Fruit fly (Drosophila melanogaster) whole organism, embryonic: ENCODE data around the gene Dbp73D.

Source experiments
- CG10274 ChIP-seq: fragments of 200-800 bp; sonication (Bioruptor generic); optimal IDR thresholded peaks from 3 replicates; lab custom pipeline; 2017; ENCODE audit warnings: missing biosample characterization, mild to moderate bottlenecking, missing genetic modification characterization
- CG10321 ChIP-seq: fragments of 200-800 bp; sonication (Bioruptor generic); IDR thresholded peaks from 2 replicates; pipeline ENCODE4 v1.3.6; 2022; ENCODE audit warnings: missing biosample characterization, missing genetic modification characterization
- CG10462 ChIP-seq: fragments of 200-800 bp; sonication (Bioruptor generic); optimal IDR thresholded peaks from 2 replicates; lab custom pipeline; 2016; ENCODE audit warnings: missing biosample characterization, missing genetic modification characterization
- CG11504 ChIP-seq: fragments of 200-800 bp; sonication (Bioruptor generic); optimal IDR thresholded peaks from 3 replicates; lab custom pipeline; 2019; ENCODE audit warnings: missing biosample characterization, mild to moderate bottlenecking, missing genetic modification characterization, moderate library complexity
- CG14014 ChIP-seq: fragments of 200-800 bp; sonication (Bioruptor generic); IDR thresholded peaks from 2 replicates; pipeline ENCODE4 v1.3.6; 2022; ENCODE audit warnings: missing biosample characterization, missing genetic modification characterization
- CG14710 ChIP-seq: fragments of 200-800 bp; sonication (Bioruptor generic); optimal IDR thresholded peaks from 3 replicates; lab custom pipeline; 2019; ENCODE audit warnings: missing biosample characterization, mild to moderate bottlenecking, missing genetic modification characterization, moderate library complexity
- CG15514 ChIP-seq: fragments of 200-800 bp; sonication (Bioruptor generic); optimal IDR thresholded peaks from 3 replicates; lab custom pipeline; 2017; ENCODE audit warnings: missing biosample characterization, missing genetic modification characterization, mild to moderate bottlenecking, moderate library complexity, missing genetic modification reagents
- CG16815 ChIP-seq: fragments of 200-800 bp; sonication (Bioruptor generic); optimal IDR thresholded peaks from 3 replicates; lab custom pipeline; 2017; ENCODE audit warnings: missing biosample characterization, mild to moderate bottlenecking, missing genetic modification characterization
- CG18476 ChIP-seq: fragments of 200-800 bp; sonication (Bioruptor generic); optimal IDR thresholded peaks from 2 replicates; lab custom pipeline; 2016; ENCODE audit warnings: missing biosample characterization, mild to moderate bottlenecking, missing genetic modification characterization
- CG31224 ChIP-seq: fragments of 200-800 bp; sonication (Bioruptor generic); IDR thresholded peaks from 2 replicates; pipeline ENCODE4 v1.3.6; 2022; ENCODE audit warnings: missing biosample characterization, missing genetic modification characterization
- CG4730 ChIP-seq: fragments of 200-800 bp; sonication (Bioruptor generic); IDR thresholded peaks from 2 replicates; pipeline ENCODE4 v1.3.6; 2022; ENCODE audit warnings: missing biosample characterization, missing genetic modification characterization
- CG6254 ChIP-seq: fragments of 200-800 bp; sonication (Bioruptor generic); optimal IDR thresholded peaks from 3 replicates; lab custom pipeline; 2017; ENCODE audit warnings: mild to moderate bottlenecking, missing biosample characterization, missing genetic modification reagents, missing genetic modification characterization
- CG6689 ChIP-seq: fragments of 200-800 bp; sonication (Bioruptor generic); IDR thresholded peaks from 2 replicates; pipeline ENCODE4 v1.3.6; 2022; ENCODE audit warnings: missing biosample characterization, missing genetic modification characterization
- CG6765 ChIP-seq: fragments of 200-800 bp; sonication (Bioruptor generic); optimal IDR thresholded peaks from 3 replicates; lab custom pipeline; 2017; ENCODE audit warnings: missing biosample characterization, mild to moderate bottlenecking, missing genetic modification characterization
- CG7963 ChIP-seq: fragments of 200-800 bp; sonication (Bioruptor generic); IDR thresholded peaks from 3 replicates; pipeline ENCODE4 v1.3.6; 2022; ENCODE audit warnings: missing biosample characterization, missing genetic modification characterization; ENCODE audit not compliant: partially characterized antibody
- CG8089 ChIP-seq: fragments of 200-800 bp; sonication (Bioruptor generic); optimal IDR thresholded peaks from 3 replicates; lab custom pipeline; 2016; ENCODE audit warnings: missing biosample characterization, missing genetic modification characterization
- CG8281 ChIP-seq: fragments of 200-800 bp; sonication (Bioruptor generic); optimal IDR thresholded peaks from 2 replicates; lab custom pipeline; 2018; ENCODE audit warnings: missing biosample characterization, mild to moderate bottlenecking, missing genetic modification characterization, moderate library complexity
- CG8765 ChIP-seq: fragments of 200-800 bp; sonication (Bioruptor generic); IDR thresholded peaks from 2 replicates; pipeline ENCODE4 v1.3.6; 2022; ENCODE audit warnings: missing biosample characterization, missing genetic modification characterization
- CG8944 ChIP-seq: fragments of 200-800 bp; sonication (Bioruptor generic); optimal IDR thresholded peaks from 3 replicates; lab custom pipeline; 2016; ENCODE audit warnings: missing biosample characterization, missing genetic modification characterization
- CG9437 ChIP-seq: fragments of 200-800 bp; sonication (Bioruptor generic); optimal IDR thresholded peaks from 2 replicates; lab custom pipeline; 2018; ENCODE audit warnings: missing biosample characterization, mild to moderate bottlenecking, missing genetic modification characterization
- Dbx ChIP-seq: fragments of 200-800 bp; sonication (Bioruptor generic); IDR thresholded peaks from 3 replicates; pipeline ENCODE4 v1.3.6; 2022; ENCODE audit warnings: missing biosample characterization, missing genetic modification characterization
- Dfd ChIP-seq, 2 experiments: fragments of >200 bp; optimal IDR thresholded peaks; 2 replicates each; lab custom pipeline; 2017; ENCODE audit warnings: missing biosample characterization in 2 of 2, missing genetic modification characterization in 2 of 2
- Dll ChIP-seq: fragments of 200-800 bp; sonication (Bioruptor generic); IDR thresholded peaks from 4 replicates; pipeline ENCODE4 v1.3.6; 2022; ENCODE audit warnings: missing biosample characterization, missing genetic modification characterization; ENCODE audit not compliant: partially characterized antibody
- E2f2 ChIP-seq: fragments of 200-800 bp; sonication (Bioruptor generic); IDR thresholded peaks from 2 replicates; pipeline ENCODE4 v1.3.6; 2022; ENCODE audit warnings: missing biosample characterization, missing genetic modification characterization
- Ets97D ChIP-seq: fragments of 200-800 bp; sonication (Bioruptor generic); optimal IDR thresholded peaks from 3 replicates; lab custom pipeline; 2016; ENCODE audit warnings: missing biosample characterization, missing genetic modification characterization
- Fer1 ChIP-seq: fragments of 200-800 bp; sonication (Bioruptor generic); optimal IDR thresholded peaks from 2 replicates; lab custom pipeline; 2017; ENCODE audit warnings: missing biosample characterization, mild to moderate bottlenecking, missing genetic modification characterization
- HmgD ChIP-seq: fragments of 200-800 bp; sonication (Bioruptor generic); optimal IDR thresholded peaks from 3 replicates; lab custom pipeline; 2016; ENCODE audit warnings: missing biosample characterization, missing genetic modification characterization
- Hr3 ChIP-seq: fragments of 200-800 bp; sonication (Bioruptor generic); optimal IDR thresholded peaks from 3 replicates; lab custom pipeline; 2016; ENCODE audit warnings: missing biosample characterization, missing genetic modification characterization
- Meics ChIP-seq: fragments of 200-800 bp; sonication (Bioruptor generic); optimal IDR thresholded peaks from 2 replicates; lab custom pipeline; 2017; ENCODE audit warnings: missing biosample characterization, mild to moderate bottlenecking, missing genetic modification characterization
- Mrtf ChIP-seq: fragments of 200-800 bp; sonication (Bioruptor generic); IDR thresholded peaks from 3 replicates; pipeline ENCODE4 v1.3.6; 2022; ENCODE audit warnings: missing biosample characterization, missing genetic modification characterization
- Neu2 ChIP-seq: fragments of 200-800 bp; sonication (Bioruptor generic); optimal IDR thresholded peaks from 3 replicates; lab custom pipeline; 2016; ENCODE audit warnings: missing biosample characterization, missing genetic modification characterization, borderline replicate concordance
- Oli ChIP-seq: fragments of 200-800 bp; sonication (Bioruptor generic); optimal IDR thresholded peaks from 2 replicates; lab custom pipeline; 2018; ENCODE audit warnings: missing biosample characterization, mild to moderate bottlenecking, missing genetic modification characterization, moderate library complexity
- Sry-δ ChIP-seq: fragments of 200-800 bp; sonication (Bioruptor generic); optimal IDR thresholded peaks from 2 replicates; lab custom pipeline; 2016; ENCODE audit warnings: missing biosample characterization, missing genetic modification characterization
- Xrp1 ChIP-seq: fragments of 200-800 bp; sonication (Bioruptor generic); IDR thresholded peaks from 2 replicates; pipeline ENCODE4 v1.3.6; 2022; ENCODE audit warnings: missing biosample characterization, missing genetic modification characterization
- ase ChIP-seq: fragments of 200-800 bp; sonication (Bioruptor generic); IDR thresholded peaks from 3 replicates; pipeline ENCODE4 v1.3.6; 2022; ENCODE audit warnings: missing biosample characterization, missing genetic modification characterization
- bcd ChIP-seq: fragments of 200-800 bp; sonication (Bioruptor generic); optimal IDR thresholded peaks from 2 replicates; lab custom pipeline; 2017; ENCODE audit warnings: missing biosample characterization, mild to moderate bottlenecking, missing genetic modification characterization
- bsh ChIP-seq, 2 experiments: fragments of 200-800 bp; sonication (Bioruptor generic); optimal IDR thresholded peaks; 2 replicates each; lab custom pipeline; 2017 to 2018; ENCODE audit warnings: mild to moderate bottlenecking in 2 of 2, missing biosample characterization in 2 of 2, missing genetic modification characterization in 2 of 2, moderate library complexity in 1 of 2
- caup ChIP-seq: fragments of 200-800 bp; sonication (Bioruptor generic); optimal IDR thresholded peaks from 3 replicates; lab custom pipeline; 2017; ENCODE audit warnings: missing biosample characterization, mild to moderate bottlenecking, missing genetic modification characterization, moderate library complexity; ENCODE audit not compliant: severe bottlenecking
- cg ChIP-seq: fragments of 200-800 bp; sonication (Bioruptor generic); optimal IDR thresholded peaks from 3 replicates; lab custom pipeline; 2019; ENCODE audit warnings: missing biosample characterization, mild to moderate bottlenecking, missing genetic modification characterization, moderate library complexity
- crol ChIP-seq: fragments of 200-800 bp; sonication (Bioruptor generic); IDR thresholded peaks from 2 replicates; pipeline ENCODE4 v1.3.6; 2022; ENCODE audit warnings: missing biosample characterization, missing genetic modification characterization
- emc ChIP-seq: fragments of 200-800 bp; sonication (Bioruptor generic); optimal IDR thresholded peaks from 2 replicates; lab custom pipeline; 2016; ENCODE audit warnings: missing biosample characterization, missing genetic modification characterization
- fd96Cb ChIP-seq: fragments of 200-800 bp; sonication (Bioruptor generic); optimal IDR thresholded peaks from 2 replicates; lab custom pipeline; 2018; ENCODE audit warnings: missing biosample characterization, mild to moderate bottlenecking, missing genetic modification characterization, moderate library complexity
- ftz-f1 ChIP-seq: fragments of 200-800 bp; sonication (Bioruptor generic); optimal IDR thresholded peaks from 2 replicates; lab custom pipeline; 2016; ENCODE audit warnings: missing biosample characterization, missing genetic modification characterization
- kah ChIP-seq: fragments of 200-800 bp; sonication (Bioruptor generic); optimal IDR thresholded peaks from 2 replicates; lab custom pipeline; 2018; ENCODE audit warnings: missing biosample characterization, mild to moderate bottlenecking, missing genetic modification characterization
- lbe ChIP-seq: fragments of 200-800 bp; sonication (Bioruptor generic); optimal IDR thresholded peaks from 2 replicates; lab custom pipeline; 2016; ENCODE audit warnings: missing biosample characterization, mild to moderate bottlenecking, missing genetic modification characterization
- lilli ChIP-seq: fragments of 200-800 bp; sonication (Bioruptor generic); optimal IDR thresholded peaks from 3 replicates; lab custom pipeline; 2016; ENCODE audit warnings: missing biosample characterization, missing genetic modification characterization
- nerfin-1 ChIP-seq: fragments of 200-800 bp; sonication (Bioruptor generic); optimal IDR thresholded peaks from 3 replicates; lab custom pipeline; 2019; ENCODE audit warnings: missing biosample characterization, mild to moderate bottlenecking, missing genetic modification characterization, moderate library complexity
- slbo ChIP-seq: fragments of 200-800 bp; sonication (Bioruptor generic); IDR thresholded peaks from 2 replicates; pipeline ENCODE4 v1.3.6; 2022; ENCODE audit warnings: missing biosample characterization, missing genetic modification characterization
- stc ChIP-seq: fragments of 200-800 bp; sonication (Bioruptor generic); IDR thresholded peaks from 2 replicates; pipeline ENCODE4 v1.3.6; 2022; ENCODE audit warnings: missing biosample characterization, missing genetic modification characterization
- tgo ChIP-seq: fragments of 200-800 bp; sonication (Bioruptor generic); IDR thresholded peaks from 3 replicates; pipeline ENCODE4 v1.3.6; 2022; ENCODE audit warnings: missing biosample characterization, missing genetic modification characterization
- twi ChIP-seq: fragments of 200-800 bp; optimal IDR thresholded peaks from 2 replicates; lab custom pipeline; 2019; ENCODE audit warnings: missing biosample characterization, mild to moderate bottlenecking, missing genetic modification characterization, moderate library complexity
- vvl ChIP-seq: fragments of 200-800 bp; sonication (Bioruptor generic); IDR thresholded peaks from 2 replicates; pipeline ENCODE4 v1.3.6; 2022; ENCODE audit warnings: missing biosample characterization, missing genetic modification characterization

The Dbp73D gene

DNA sequence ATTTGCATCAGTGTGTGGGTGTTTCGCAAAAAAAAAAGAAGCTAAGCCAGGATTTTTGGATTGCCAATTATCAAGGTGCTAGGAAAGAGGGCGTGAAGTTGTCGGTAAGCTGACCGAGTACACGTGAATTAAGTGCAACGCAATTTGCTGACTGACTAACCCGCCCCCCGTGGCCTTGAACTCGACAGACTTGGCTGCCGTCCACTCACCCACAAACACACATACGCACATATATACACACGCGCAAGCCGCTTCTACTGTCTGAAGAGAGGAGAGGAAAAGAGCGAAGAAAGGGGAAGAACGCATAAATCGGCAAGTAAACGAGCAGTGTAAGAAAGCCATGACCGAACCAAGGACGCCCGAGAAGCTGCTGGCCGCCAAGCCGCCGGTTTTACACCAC lies 49.7 kb upstream of the Dbp73D start (continued):
- TF ChIP-seq emc (GFP tag; lab: Kevin White, UChicago) (no peak), CG10321 (GFP tag; lab: Robert Waterston, UW) (no peak), Hr3 (no peak), CG15514 (GFP tag; lab: Kevin White, UChicago) (no peak), stc (0 out of 2 replicates have a peak, but pooled peaks have one; percentile 8), CG4730 (GFP tag; lab: Robert Waterston, UW) (no peak), CG6254 (no peak), Ets97D (GFP tag; lab: Kevin White, UChicago) (no peak), Dfd (GFP tag; optimal IDR thresholded peaks at IDR 0.05; lab: Kevin White, UChicago) (no peak), cg (GFP tag; lab: Kevin White, UChicago) (peak; percentile 60), Sry-δ (GFP tag; lab: Kevin White, UChicago) (no peak), CG11504 (tag; lab: Kevin White, UChicago) (no peak), Dbx (no peak), Mrtf (GFP tag; lab: Robert Waterston, UW) (no peak), CG9437 (GFP tag; lab: Kevin White, UChicago) (no peak), CG14710 (no peak), fd96Cb (tag; lab: Kevin White, UChicago) (no peak), crol (GFP tag; lab: Robert Waterston, UW) (peak; percentile 60), Oli (tag; lab: Kevin White, UChicago) (no peak), Dll (no peak), bcd (GFP tag; lab: Kevin White, UChicago) (no peak), ftz-f1 (GFP tag; lab: Kevin White, UChicago) (peak; percentile 54), CG7963 (GFP tag; lab: Robert Waterston, UW) (0 out of 3 replicates have a peak, but pooled peaks have one; percentile 2), kah (GFP tag; lab: Kevin White, UChicago) (no peak), CG6765 (GFP tag; lab: Kevin White, UChicago) (no peak), ase (GFP tag; lab: Robert Waterston, UW) (no peak), HmgD (GFP tag; lab: Kevin White, UChicago) (no peak), nerfin-1 (tag; lab: Kevin White, UChicago) (peak; percentile 69), lbe (GFP tag; lab: Kevin White, UChicago) (no peak), CG8281 (no peak), CG8944 (GFP tag; lab: Kevin White, UChicago) (no peak), CG10274 (no peak), CG18476 (GFP tag; lab: Kevin White, UChicago) (no peak), CG8089 (no peak), Fer1 (GFP tag; lab: Kevin White, UChicago) (no peak)
- TF ChIP-seq, all 482 proteins: peak for 8

DNA sequence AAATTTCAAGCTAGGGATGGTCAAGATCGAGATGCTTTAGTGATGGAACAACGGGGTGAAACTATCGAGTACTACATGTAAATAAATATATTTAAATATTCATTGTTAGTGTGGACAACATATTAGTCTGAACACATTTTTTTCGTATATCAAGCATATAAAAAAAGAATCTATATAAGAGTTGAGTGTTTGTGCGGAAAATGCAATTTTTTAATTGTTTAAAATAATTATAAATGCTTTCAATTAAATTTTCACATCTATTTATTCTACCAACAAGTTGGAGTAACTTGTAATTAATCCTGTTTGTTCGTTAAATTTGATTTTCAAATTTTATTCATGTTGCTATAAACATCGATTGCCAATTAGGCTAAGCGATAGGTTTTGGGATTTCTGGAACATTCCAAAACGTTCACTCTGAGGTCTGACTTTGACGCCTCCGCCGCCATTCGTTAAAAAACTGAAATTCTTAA lies 49.1 kb upstream of the Dbp73D start, which contains the start of the genes mus302 and CG9705:
TSS of gene mus302 (minus strand) at position 33 of the 470 bp plus-strand sequence.
TSS of gene CG9705 (plus strand) at position 397 of the 470 bp plus-strand sequence.
- TF ChIP-seq CG31224 (GFP tag; lab: Robert Waterston, UW) = 0 out of 2 replicates have a peak, but pooled peaks have one; percentile 20
- peak; percentile 55; the same call in 1 of the 2 replicates for TF ChIP-seq vvl (GFP tag; lab: Robert Waterston, UW)
- TF ChIP-seq slbo (GFP tag; lab: Robert Waterston, UW) = peak; percentile 78
- TF ChIP-seq caup (GFP tag; lab: Kevin White, UChicago) = no peak
- TF ChIP-seq lilli (GFP tag; lab: Kevin White, UChicago) = peak; percentile 40
- TF ChIP-seq tgo = peak; percentile 59
- no peak for TF ChIP-seq CG8765 (GFP tag; lab: Robert Waterston, UW)
- TF ChIP-seq Meics (GFP tag; lab: Kevin White, UChicago) = peak; percentile 44
- TF ChIP-seq Neu2 (GFP tag; lab: Kevin White, UChicago) = no peak
- 0 out of 2 replicates have a peak, but pooled peaks have one; percentile 27 for TF ChIP-seq CG14014 (GFP tag; lab: Robert Waterston, UW)
- TF ChIP-seq CG7963 (GFP tag; lab: Robert Waterston, UW) = 0 out of 3 replicates have a peak, but pooled peaks have one; percentile 16
- peak; percentile 49 for TF ChIP-seq CG16815 (GFP tag; lab: Kevin White, UChicago)
- peak; percentile 14 for TF ChIP-seq twi (tag; lab: Kevin White, UChicago)
- TF ChIP-seq CG6689 (GFP tag; lab: Robert Waterston, UW) = peak; percentile 47
- no peak for TF ChIP-seq CG10462 (GFP tag; lab: Kevin White, UChicago)
- TF ChIP-seq bsh (GFP tag; optimal IDR thresholded peaks at IDR 0.05; lab: Kevin White, UChicago) = peak in 1 of 2 experiments; percentile 28
- peak; percentile 45; the same call in 1 of the 2 replicates for TF ChIP-seq Xrp1 (GFP tag; lab: Robert Waterston, UW)
- peak; percentile 57; the same call in 1 of the 2 replicates for TF ChIP-seq E2f2 (GFP tag; lab: Robert Waterston, UW)
